Fruit fly (Drosophila melanogaster): Measurements from ENCODE around the gene chinmo.

Gene chinmo

DNA sequence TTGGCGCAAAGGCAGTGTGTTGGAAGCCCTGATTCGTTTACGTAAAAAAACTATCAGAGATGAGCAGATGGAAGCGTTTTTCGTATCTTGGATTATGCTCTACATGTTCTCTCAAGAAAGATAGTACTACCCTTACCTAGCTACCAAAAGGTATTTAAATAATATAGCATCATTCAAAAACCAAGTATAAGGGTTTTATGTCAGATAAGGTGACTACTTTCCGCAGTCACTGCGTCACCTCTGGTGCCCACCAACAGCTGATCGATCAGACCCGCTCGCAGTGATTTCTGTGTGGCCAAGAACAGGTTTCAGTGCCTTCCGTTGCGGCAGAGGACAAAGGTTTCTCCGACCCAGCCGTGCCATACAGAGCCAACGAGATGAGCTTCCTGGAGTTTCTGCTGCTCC lies 78.6 kb downstream of the chinmo start, which contains the start of the genes Eno and CG31937 (continued):
- TF ChIP-seq Ada2b (GFP tag; IDR thresholded peaks at IDR 0.05) (peak; percentile 57), cas (GFP tag; IDR thresholded peaks at IDR 0.05) (no peak), CG15479 (GFP tag; optimal IDR thresholded peaks at IDR 0.05) (no peak), pum (GFP tag; optimal IDR thresholded peaks at IDR 0.05) (peak; percentile 18), Nf-YC (tag; optimal IDR thresholded peaks at IDR 0.05) (peak; percentile 55), stwl (tag; optimal IDR thresholded peaks at IDR 0.05) (no peak), Six4 (GFP tag; optimal IDR thresholded peaks at IDR 0.05) (no peak), tio (GFP tag; optimal IDR thresholded peaks at IDR 0.05) (peak; percentile 29), CG14710 (tag; optimal IDR thresholded peaks at IDR 0.05) (peak; percentile 1), CG18599 (GFP tag; optimal IDR thresholded peaks at IDR 0.05) (peak; percentile 39), CG12744 (GFP tag; optimal IDR thresholded peaks at IDR 0.05) (peak; percentile 17), CrebB (tag; optimal IDR thresholded peaks at IDR 0.05) (peak; percentile 55), CG1832 (GFP tag; optimal IDR thresholded peaks at IDR 0.05) (no peak), CG6813 (GFP tag; optimal IDR thresholded peaks at IDR 0.05) (peak; percentile 1), disco-r (GFP tag; optimal IDR thresholded peaks at IDR 0.05) (peak; percentile 19), CG13296 (GFP tag; optimal IDR thresholded peaks at IDR 0.05) (peak; percentile 19), Sin3A (optimal IDR thresholded peaks at IDR 0.05) (no peak), Usf (GFP tag; optimal IDR thresholded peaks at IDR 0.05) (no peak), bcd (GFP tag; optimal IDR thresholded peaks at IDR 0.05) (peak; percentile 52), CG10431 (GFP tag; optimal IDR thresholded peaks at IDR 0.05) (no peak), CG10462 (GFP tag; optimal IDR thresholded peaks at IDR 0.05) (no peak), az2 (GFP tag; optimal IDR thresholded peaks at IDR 0.05) (no peak), CG3847 (GFP tag; IDR thresholded peaks at IDR 0.05) (0 out of 2 replicates have a peak, but pooled peaks have one; percentile 21), CG6272 (GFP tag; IDR thresholded peaks at IDR 0.05) (peak; percentile 60), CG33557 (GFP tag; optimal IDR thresholded peaks at IDR 0.05) (no peak), dmrt99B (tag; optimal IDR thresholded peaks at IDR 0.05) (peak; percentile 40), vfl (GFP tag; optimal IDR thresholded peaks at IDR 0.05) (peak; percentile 27), CG11398 (GFP tag; optimal IDR thresholded peaks at IDR 0.05) (no peak), MESR4 (GFP tag; optimal IDR thresholded peaks at IDR 0.05) (peak; percentile 24), NC2β (GFP tag; optimal IDR thresholded peaks at IDR 0.05) (peak; percentile 28), pho (GFP tag; optimal IDR thresholded peaks at IDR 0.05) (peak; percentile 37), Ptx1 (GFP tag; IDR thresholded peaks at IDR 0.05) (peak; percentile 59), lab (GFP tag; optimal IDR thresholded peaks at IDR 0.05) (peak; percentile 53), CG4360 (GFP tag; IDR thresholded peaks at IDR 0.05) (no peak), HLH4C (GFP tag; IDR thresholded peaks at IDR 0.05; ENCODE audit: partially characterized antibody) (no peak), ken (GFP tag; IDR thresholded peaks at IDR 0.05) (0 out of 3 replicates have a peak, but pooled peaks have one; percentile 9), CG12219 (GFP tag; optimal IDR thresholded peaks at IDR 0.05) (no peak), tin (GFP tag; optimal IDR thresholded peaks at IDR 0.05) (peak; percentile 17), tgo (GFP tag; IDR thresholded peaks at IDR 0.05) (peak; percentile 59), Hsf (GFP tag; optimal IDR thresholded peaks at IDR 0.05) (peak; percentile 71), Kr (GFP tag; optimal IDR thresholded peaks at IDR 0.05) (no peak), CG2875 (GFP tag; optimal IDR thresholded peaks at IDR 0.05) (no peak), ham (GFP tag; IDR thresholded peaks at IDR 0.05) (no peak), H2.0 (GFP tag; IDR thresholded peaks at IDR 0.05) (peak; percentile 16; the same call in 1 of the 2 replicates), Side (GFP tag; optimal IDR thresholded peaks at IDR 0.05) (peak; percentile 3), HmgZ (tag; optimal IDR thresholded peaks at IDR 0.05) (peak; percentile 73), Oli (tag; optimal IDR thresholded peaks at IDR 0.05) (no peak), esg (GFP tag; conservative IDR thresholded peaks at IDR 0.05) (peak; percentile 51), nerfin-1 (tag; optimal IDR thresholded peaks at IDR 0.05) (no peak), tup (GFP tag; optimal IDR thresholded peaks at IDR 0.05) (no peak), CG10959 (GFP tag; IDR thresholded peaks at IDR 0.05) (no peak), ase (GFP tag; IDR thresholded peaks at IDR 0.05) (peak; percentile 39; the same call in 1 of the 3 replicates)
